Worm (Caenorhabditis elegans): ENCODE results near the gene F49E8.6.

DNA sequence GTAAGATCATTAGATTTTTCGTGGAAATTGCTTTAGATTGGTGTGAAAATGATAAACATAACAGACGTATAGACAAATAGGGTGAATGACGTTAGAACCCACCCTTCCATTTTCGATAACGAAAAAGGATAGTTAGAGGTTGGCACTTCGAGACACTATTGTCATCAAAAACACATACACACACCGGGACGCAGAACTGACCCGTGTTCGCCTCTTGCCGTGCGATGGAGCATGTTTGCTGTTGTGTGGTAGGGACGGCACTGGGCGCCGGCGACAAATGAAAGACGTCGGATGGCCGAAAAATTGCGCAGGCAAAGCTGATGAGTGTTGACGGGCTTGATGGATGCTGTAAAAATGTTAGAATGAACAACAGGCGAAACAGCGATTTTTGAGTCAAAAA, 4.6 kb downstream of the F49E8.6 start:
- TF ChIP-seq mdl-1 (tag; optimal IDR thresholded peaks at IDR 0.05) (no peak), ZK546.5 (tag; optimal IDR thresholded peaks at IDR 0.05) (no peak), skn-1 (tag; optimal IDR thresholded peaks at IDR 0.05) (peak; percentile 80), snpc-4 (tag; optimal IDR thresholded peaks at IDR 0.05) (no peak), unc-62 (GFP tag; optimal IDR thresholded peaks at IDR 0.05) (no peak), F13H6.1 (tag; optimal IDR thresholded peaks at IDR 0.05) (peak; percentile 19)

Measured in whole organism, L2 larva.